Worm (Caenorhabditis elegans) whole organism, early embryonic: ENCODE measurements around the gene col-108.

Experiments
- F13C5.2 ChIP-seq: sonication (generic microtip); optimal IDR thresholded peaks from 2 replicates; lab custom pipeline; 2017; ENCODE audit warnings: mild to moderate bottlenecking, missing genetic modification characterization, inconsistent platforms, missing compliant biosample characterization
- aly-1 ChIP-seq: sonication (generic microtip); optimal IDR thresholded peaks from 2 replicates; lab custom pipeline; 2016; ENCODE audit warnings: missing genetic modification characterization, missing compliant biosample characterization
- ama-1 ChIP-seq: fragments of 150-350 bp; optimal IDR thresholded peaks from 2 replicates; lab custom pipeline; 2014
- ceh-36 ChIP-seq: sonication (generic microtip); optimal IDR thresholded peaks from 2 replicates; lab custom pipeline; 2016; ENCODE audit warnings: missing genetic modification characterization, inconsistent platforms, missing compliant biosample characterization
- ets-7 ChIP-seq: sonication (generic microtip); optimal IDR thresholded peaks from 2 replicates; lab custom pipeline; 2016; ENCODE audit warnings: missing genotype, missing genetic modification characterization, missing compliant biosample characterization
- flt-1 ChIP-seq: fragments of 200-800 bp; sonication (Bioruptor generic); IDR thresholded peaks from 2 replicates; pipeline ENCODE4 v1.3.6; 2022; ENCODE audit warnings: missing genetic modification characterization, missing compliant biosample characterization
- hnd-1 ChIP-seq: sonication (generic microtip); optimal IDR thresholded peaks from 2 replicates; lab custom pipeline; 2016; ENCODE audit warnings: missing genetic modification characterization, missing compliant biosample characterization
- tbx-11 ChIP-seq: fragments of 200-800 bp; sonication (Bioruptor generic); IDR thresholded peaks from 2 replicates; pipeline ENCODE4 v1.3.6; 2022; ENCODE audit warnings: missing genetic modification characterization, missing compliant biosample characterization

ce11 chrIV:1720474-1720873 lies 47.9 kb upstream of the col-108 start, which contains the start of gene epic-2:
- TF ChIP-seq ets-7 (tag; lab: Kevin White, UChicago) = no peak
- no peak for TF ChIP-seq ama-1
- TF ChIP-seq tbx-11 (GFP tag; lab: Robert Waterston, UW) = no peak
- TF ChIP-seq hnd-1 (tag; lab: Kevin White, UChicago) = no peak
- TF ChIP-seq aly-1 (tag; lab: Kevin White, UChicago) = no peak
- no peak for TF ChIP-seq flt-1 (GFP tag; lab: Robert Waterston, UW)
- TF ChIP-seq ceh-36 (tag; lab: Kevin White, UChicago) = no peak
- no peak for TF ChIP-seq F13C5.2 (tag; lab: Kevin White, UChicago)
